Fruit fly (Drosophila melanogaster) whole organism, embryonic: ENCODE measurements around the gene raptor.

ENCODE experiments used
- CG1024 ChIP-seq: fragments of 200-800 bp; sonication (Bioruptor generic); IDR thresholded peaks from 2 replicates; pipeline ENCODE4 v1.3.6; 2022; ENCODE audit warnings: missing biosample characterization, missing genetic modification characterization
- CG11247 ChIP-seq: fragments of 200-800 bp; sonication (Bioruptor generic); IDR thresholded peaks from 2 replicates; pipeline ENCODE4 v1.3.6; 2022; ENCODE audit warnings: missing biosample characterization, missing genetic modification characterization
- CG12155 ChIP-seq: fragments of 200-800 bp; sonication (Bioruptor generic); optimal IDR thresholded peaks from 3 replicates; lab custom pipeline; 2016; ENCODE audit warnings: missing biosample characterization, missing genetic modification characterization
- CG17568 ChIP-seq: fragments of 200-800 bp; sonication (Bioruptor generic); optimal IDR thresholded peaks from 2 replicates; lab custom pipeline; 2018; ENCODE audit warnings: missing biosample characterization, mild to moderate bottlenecking, missing genetic modification characterization, moderate library complexity
- CG1792 ChIP-seq: fragments of 200-800 bp; sonication (Bioruptor generic); optimal IDR thresholded peaks from 2 replicates; lab custom pipeline; 2016; ENCODE audit warnings: missing biosample characterization, missing genetic modification characterization
- CG3281 ChIP-seq: fragments of 200-800 bp; sonication (Bioruptor generic); optimal IDR thresholded peaks from 3 replicates; lab custom pipeline; 2017; ENCODE audit warnings: missing biosample characterization, mild to moderate bottlenecking, missing genetic modification characterization
- CG3995 ChIP-seq: fragments of 200-800 bp; sonication (Bioruptor generic); optimal IDR thresholded peaks from 3 replicates; lab custom pipeline; 2016; ENCODE audit warnings: missing biosample characterization, missing genetic modification characterization
- CG42726 ChIP-seq: fragments of 200-800 bp; sonication (Bioruptor generic); IDR thresholded peaks from 2 replicates; pipeline ENCODE4 v1.3.6; 2022; ENCODE audit warnings: missing biosample characterization, missing genetic modification characterization; ENCODE audit not compliant: partially characterized antibody
- CG4328 ChIP-seq: fragments of 200-800 bp; sonication (Bioruptor generic); optimal IDR thresholded peaks from 3 replicates; lab custom pipeline; 2017; ENCODE audit warnings: missing biosample characterization, missing genetic modification reagents, missing genetic modification characterization
- CG4360 ChIP-seq: fragments of 200-800 bp; sonication (Bioruptor generic); IDR thresholded peaks from 2 replicates; pipeline ENCODE4 v1.3.6; 2022; ENCODE audit warnings: missing biosample characterization, missing genetic modification characterization
- CG4854 ChIP-seq: fragments of 200-800 bp; sonication (Bioruptor generic); optimal IDR thresholded peaks from 2 replicates; lab custom pipeline; 2016; ENCODE audit warnings: missing biosample characterization, missing genetic modification characterization, inconsistent platforms
- CG6254 ChIP-seq: fragments of 200-800 bp; sonication (Bioruptor generic); optimal IDR thresholded peaks from 3 replicates; lab custom pipeline; 2017; ENCODE audit warnings: mild to moderate bottlenecking, missing biosample characterization, missing genetic modification reagents, missing genetic modification characterization
- CG6689 ChIP-seq: fragments of 200-800 bp; sonication (Bioruptor generic); IDR thresholded peaks from 2 replicates; pipeline ENCODE4 v1.3.6; 2022; ENCODE audit warnings: missing biosample characterization, missing genetic modification characterization
- CG7357 ChIP-seq: fragments of 200-800 bp; sonication (Bioruptor generic); IDR thresholded peaks from 3 replicates; pipeline ENCODE4 v1.3.6; 2022; ENCODE audit warnings: missing biosample characterization, missing genetic modification characterization
- CG8765 ChIP-seq: fragments of 200-800 bp; sonication (Bioruptor generic); IDR thresholded peaks from 2 replicates; pipeline ENCODE4 v1.3.6; 2022; ENCODE audit warnings: missing biosample characterization, missing genetic modification characterization
- CG8944 ChIP-seq: fragments of 200-800 bp; sonication (Bioruptor generic); optimal IDR thresholded peaks from 3 replicates; lab custom pipeline; 2016; ENCODE audit warnings: missing biosample characterization, missing genetic modification characterization
- CG9817 ChIP-seq: fragments of 200-800 bp; sonication (Bioruptor generic); optimal IDR thresholded peaks from 2 replicates; lab custom pipeline; 2018; ENCODE audit warnings: missing biosample characterization, mild to moderate bottlenecking, missing genetic modification characterization, moderate library complexity
- CHES-1-like ChIP-seq: fragments of 200-800 bp; sonication (Bioruptor generic); optimal IDR thresholded peaks from 2 replicates; lab custom pipeline; 2016; ENCODE audit warnings: missing biosample characterization, missing genetic modification characterization
- CTCF ChIP-seq: fragments of 200-800 bp; sonication (Bioruptor generic); optimal IDR thresholded peaks from 2 replicates; lab custom pipeline; 2017; ENCODE audit warnings: missing biosample characterization, mild to moderate bottlenecking, missing genetic modification characterization, moderate library complexity
- D19B ChIP-seq: fragments of 200-800 bp; sonication (Bioruptor generic); optimal IDR thresholded peaks from 2 replicates; lab custom pipeline; 2017; ENCODE audit warnings: missing biosample characterization, mild to moderate bottlenecking, missing genetic modification characterization
- Dll ChIP-seq: fragments of 200-800 bp; sonication (Bioruptor generic); IDR thresholded peaks from 4 replicates; pipeline ENCODE4 v1.3.6; 2022; ENCODE audit warnings: missing biosample characterization, missing genetic modification characterization; ENCODE audit not compliant: partially characterized antibody
- Doc3 ChIP-seq: fragments of 200-800 bp; sonication (Bioruptor generic); IDR thresholded peaks from 3 replicates; pipeline ENCODE4 v1.3.6; 2022; ENCODE audit warnings: missing biosample characterization, missing genetic modification characterization; ENCODE audit not compliant: partially characterized antibody
- E2f2 ChIP-seq: fragments of 200-800 bp; sonication (Bioruptor generic); IDR thresholded peaks from 2 replicates; pipeline ENCODE4 v1.3.6; 2022; ENCODE audit warnings: missing biosample characterization, missing genetic modification characterization
- Ets97D ChIP-seq: fragments of 200-800 bp; sonication (Bioruptor generic); optimal IDR thresholded peaks from 3 replicates; lab custom pipeline; 2016; ENCODE audit warnings: missing biosample characterization, missing genetic modification characterization
- HLH4C ChIP-seq: fragments of 200-800 bp; sonication (Bioruptor generic); IDR thresholded peaks from 3 replicates; pipeline ENCODE4 v1.3.6; 2022; ENCODE audit warnings: missing biosample characterization, missing genetic modification characterization; ENCODE audit not compliant: partially characterized antibody
- HmgZ ChIP-seq: fragments of 200-800 bp; sonication (Bioruptor generic); optimal IDR thresholded peaks from 2 replicates; lab custom pipeline; 2018; ENCODE audit warnings: missing biosample characterization, mild to moderate bottlenecking, missing genetic modification characterization
- Hsf ChIP-seq: fragments of 200-800 bp; sonication (Bioruptor generic); optimal IDR thresholded peaks from 3 replicates; lab custom pipeline; 2016; ENCODE audit warnings: missing biosample characterization, missing genetic modification characterization
- NK7.1 ChIP-seq: fragments of 200-800 bp; sonication (Bioruptor generic); optimal IDR thresholded peaks from 3 replicates; lab custom pipeline; 2016; ENCODE audit warnings: missing biosample characterization, missing genetic modification characterization
- Nf-YA ChIP-seq: fragments of 200-800 bp; sonication (Bioruptor generic); IDR thresholded peaks from 2 replicates; pipeline ENCODE4 v1.3.6; 2022; ENCODE audit warnings: missing biosample characterization, missing genetic modification characterization
- PHDP ChIP-seq: fragments of 200-800 bp; sonication (Bioruptor generic); optimal IDR thresholded peaks from 3 replicates; lab custom pipeline; 2018; ENCODE audit warnings: missing biosample characterization, mild to moderate bottlenecking, missing genetic modification characterization, moderate library complexity
- TFAM ChIP-seq: fragments of 200-800 bp; sonication (Bioruptor generic); optimal IDR thresholded peaks from 2 replicates; lab custom pipeline; 2017; ENCODE audit warnings: missing biosample characterization, missing genetic modification characterization, inconsistent platforms
- Taf1 ChIP-seq: fragments of 200-800 bp; sonication (Bioruptor generic); IDR thresholded peaks from 2 replicates; pipeline ENCODE4 v1.3.6; 2022; ENCODE audit warnings: missing biosample characterization, missing genetic modification characterization
- YL-1 ChIP-seq: fragments of 200-800 bp; sonication (Bioruptor generic); optimal IDR thresholded peaks from 3 replicates; lab custom pipeline; 2017; ENCODE audit warnings: missing biosample characterization, mild to moderate bottlenecking, missing genetic modification characterization
- ac ChIP-seq: fragments of 200-800 bp; sonication (Bioruptor generic); optimal IDR thresholded peaks from 3 replicates; lab custom pipeline; 2017; ENCODE audit warnings: missing biosample characterization, mild to moderate bottlenecking, missing genetic modification characterization
- aop ChIP-seq: fragments of 200-800 bp; sonication (Bioruptor generic); IDR thresholded peaks from 2 replicates; pipeline ENCODE4 v1.3.6; 2022; ENCODE audit warnings: missing biosample characterization, missing genetic modification characterization
- az2 ChIP-seq: fragments of 200-800 bp; sonication (Bioruptor generic); optimal IDR thresholded peaks from 3 replicates; lab custom pipeline; 2016; ENCODE audit warnings: missing biosample characterization, missing genetic modification characterization
- bab2 ChIP-seq: fragments of 200-800 bp; sonication (Bioruptor generic); optimal IDR thresholded peaks from 2 replicates; lab custom pipeline; 2016; ENCODE audit warnings: missing biosample characterization, missing genetic modification characterization
- grn ChIP-seq: fragments of 200-800 bp; sonication (Bioruptor generic); optimal IDR thresholded peaks from 3 replicates; lab custom pipeline; 2017; ENCODE audit warnings: missing biosample characterization, missing genetic modification characterization
- gt ChIP-seq: fragments of 200-800 bp; sonication (Bioruptor generic); IDR thresholded peaks from 2 replicates; pipeline ENCODE4 v1.3.6; 2022; ENCODE audit warnings: missing biosample characterization, missing genetic modification characterization
- jing ChIP-seq: fragments of 200-800 bp; sonication (Bioruptor generic); optimal IDR thresholded peaks from 2 replicates; lab custom pipeline; 2018; ENCODE audit warnings: missing biosample characterization, mild to moderate bottlenecking, missing genetic modification characterization
- nerfin-1 ChIP-seq: fragments of 200-800 bp; sonication (Bioruptor generic); optimal IDR thresholded peaks from 3 replicates; lab custom pipeline; 2019; ENCODE audit warnings: missing biosample characterization, mild to moderate bottlenecking, missing genetic modification characterization, moderate library complexity
- odd ChIP-seq: fragments of 200-800 bp; sonication (Bioruptor generic); optimal IDR thresholded peaks from 2 replicates; lab custom pipeline; 2017; ENCODE audit warnings: missing biosample characterization, mild to moderate bottlenecking, missing genetic modification characterization
- org-1 ChIP-seq: fragments of 200-800 bp; sonication (Bioruptor generic); optimal IDR thresholded peaks from 2 replicates; lab custom pipeline; 2017; ENCODE audit warnings: missing biosample characterization, missing genetic modification characterization
- pfk ChIP-seq: fragments of 200-800 bp; sonication (Bioruptor generic); optimal IDR thresholded peaks from 2 replicates; lab custom pipeline; 2018; ENCODE audit warnings: missing biosample characterization, mild to moderate bottlenecking, missing genetic modification characterization, moderate library complexity
- pnt ChIP-seq: fragments of 200-800 bp; sonication (Bioruptor generic); optimal IDR thresholded peaks from 3 replicates; lab custom pipeline; 2016; ENCODE audit warnings: missing biosample characterization, missing genetic modification characterization
- ranshi ChIP-seq: fragments of 200-800 bp; sonication (Bioruptor generic); IDR thresholded peaks from 2 replicates; pipeline ENCODE4 v1.3.6; 2022; ENCODE audit warnings: missing biosample characterization, missing genetic modification characterization
- row ChIP-seq: fragments of 200-800 bp; sonication (Bioruptor generic); IDR thresholded peaks from 3 replicates; pipeline ENCODE4 v1.3.6; 2022; ENCODE audit warnings: missing biosample characterization, missing genetic modification characterization
- sens-2 ChIP-seq: fragments of 200-800 bp; sonication (Bioruptor generic); IDR thresholded peaks from 2 replicates; pipeline ENCODE4 v1.3.6; 2022; ENCODE audit warnings: missing biosample characterization, missing genetic modification characterization
- shn ChIP-seq: fragments of 200-800 bp; sonication (Bioruptor generic); optimal IDR thresholded peaks from 3 replicates; lab custom pipeline; 2016; ENCODE audit warnings: missing biosample characterization, missing genetic modification characterization
- vfl ChIP-seq: fragments of 200-800 bp; sonication (Bioruptor generic); optimal IDR thresholded peaks from 2 replicates; lab custom pipeline; 2016; ENCODE audit warnings: missing biosample characterization, missing genetic modification characterization

The raptor gene

DNA sequence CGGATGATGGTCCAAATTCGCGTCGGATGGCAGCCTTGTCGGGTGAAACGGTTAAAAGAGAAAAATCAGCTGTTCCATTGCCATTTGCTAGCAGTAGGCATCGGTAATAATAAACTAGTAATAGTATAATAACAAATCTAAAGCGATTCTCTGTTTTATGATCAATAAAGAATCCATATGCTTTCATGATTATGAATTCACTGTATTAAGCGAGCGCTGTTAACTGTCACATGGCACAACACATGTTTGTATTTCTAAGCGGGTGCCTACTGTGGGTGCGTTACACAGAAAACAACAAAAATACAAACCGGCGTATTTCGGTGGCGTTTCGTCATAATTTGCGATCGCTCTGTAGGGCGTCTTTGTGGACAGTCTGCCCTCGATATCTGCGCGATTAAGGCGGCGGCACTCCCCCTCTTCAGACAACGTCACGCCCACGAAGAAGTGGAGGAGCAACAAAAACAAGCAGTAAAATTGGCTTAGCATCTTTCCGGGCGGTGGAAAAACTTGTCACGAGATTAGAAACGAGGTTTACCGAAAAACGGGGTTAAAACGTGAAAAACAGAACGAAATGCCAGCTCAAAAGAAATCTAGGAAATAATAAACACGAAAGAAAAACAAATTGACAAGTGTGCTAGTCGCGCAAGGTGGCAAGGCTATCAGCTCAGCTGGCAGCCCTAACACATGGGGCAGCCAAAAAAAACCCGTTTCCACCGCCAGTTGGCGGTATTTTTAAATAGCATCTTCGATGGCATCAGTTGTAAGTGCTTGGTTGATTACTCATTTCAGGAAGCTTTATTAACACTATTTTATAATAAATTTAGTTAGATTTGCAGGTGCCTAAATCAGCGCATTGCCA, 1.0 kb upstream of the raptor start, which contains the start of the genes Nep1 and Mipp2 (continued):
- TF ChIP-seq CG4360 (0 out of 2 replicates have a peak, but pooled peaks have one; percentile 5), CG8765 (peak; percentile 51), org-1 (GFP tag; lab: Kevin White, UChicago) (no peak), jing (no peak), aop (no peak), CG9817 (tag; lab: Kevin White, UChicago) (peak; percentile 35), pfk (GFP tag; lab: Kevin White, UChicago) (no peak), Nf-YA (GFP tag; lab: Robert Waterston, UW) (no peak), PHDP (peak; percentile 15), sens-2 (GFP tag; lab: Robert Waterston, UW) (no peak), ac (GFP tag; lab: Kevin White, UChicago) (no peak), CG1792 (GFP tag; lab: Kevin White, UChicago) (no peak), pnt (GFP tag; lab: Kevin White, UChicago) (no peak), YL-1 (GFP tag; lab: Kevin White, UChicago) (peak; percentile 34), D19B (no peak), grn (GFP tag; lab: Kevin White, UChicago) (no peak), CG1024 (GFP tag; lab: Robert Waterston, UW) (no peak), TFAM (GFP tag; lab: Kevin White, UChicago) (no peak), CG4328 (no peak), Hsf (GFP tag; lab: Kevin White, UChicago) (peak; percentile 2), HLH4C (GFP tag; lab: Robert Waterston, UW) (no peak), odd (no peak), CHES-1-like (GFP tag; lab: Kevin White, UChicago) (peak; percentile 40), az2 (GFP tag; lab: Kevin White, UChicago) (no peak), ranshi (GFP tag; lab: Robert Waterston, UW) (peak; percentile 43; the same call in 1 of the 2 replicates), CTCF (GFP tag; lab: Kevin White, UChicago) (no peak), CG3995 (GFP tag; lab: Kevin White, UChicago) (no peak), CG42726 (GFP tag; lab: Robert Waterston, UW) (no peak), CG12155 (GFP tag; lab: Kevin White, UChicago) (peak; percentile 0), CG8944 (GFP tag; lab: Kevin White, UChicago) (peak; percentile 22), CG6254 (GFP tag; lab: Kevin White, UChicago) (no peak), HmgZ (tag; lab: Kevin White, UChicago) (no peak), CG6689 (peak; percentile 25; the same call in 1 of the 2 replicates), CG17568 (GFP tag; lab: Kevin White, UChicago) (no peak), Dll (GFP tag; lab: Robert Waterston, UW) (no peak), gt (GFP tag; lab: Robert Waterston, UW) (no peak), Doc3 (GFP tag; lab: Robert Waterston, UW) (no peak), bab2 (GFP tag; lab: Kevin White, UChicago) (peak; percentile 53), E2f2 (GFP tag; lab: Robert Waterston, UW) (peak; percentile 80), shn (peak; percentile 26), Ets97D (GFP tag; lab: Kevin White, UChicago) (peak; percentile 3), NK7.1 (GFP tag; lab: Kevin White, UChicago) (no peak), vfl (no peak), CG7357 (GFP tag; lab: Robert Waterston, UW) (peak; percentile 32; the same call in 2 of the 3 replicates), Taf1 (GFP tag; lab: Robert Waterston, UW) (peak; percentile 35; the same call in 1 of the 2 replicates), row (GFP tag; lab: Robert Waterston, UW) (peak; percentile 89), CG3281 (GFP tag; lab: Kevin White, UChicago) (peak; percentile 16), CG4854 (GFP tag; lab: Kevin White, UChicago) (no peak), nerfin-1 (tag; lab: Kevin White, UChicago) (no peak), CG11247 (GFP tag; lab: Robert Waterston, UW) (peak; percentile 22; the same call in 1 of the 2 replicates)
